Fruit fly (Drosophila melanogaster) whole organism, prepupa: ENCODE results near the gene CG6470.
A peak's percentile ranks its signal among the peaks of the same experiment; 100 is the strongest.

Experiments used
- CG10669 ChIP-seq: fragments of 200-800 bp; sonication (Bioruptor generic); optimal IDR thresholded peaks from 3 replicates; lab custom pipeline; 2018; ENCODE audit warnings: missing biosample characterization, mild to moderate bottlenecking, missing genetic modification characterization, moderate library complexity
- CG11294 ChIP-seq: fragments of 200-800 bp; sonication (Bioruptor generic); IDR thresholded peaks from 2 replicates; pipeline ENCODE4 v1.3.6; 2022; ENCODE audit warnings: missing biosample characterization, missing genetic modification characterization
- CG11762 ChIP-seq: fragments of 200-800 bp; sonication (Bioruptor generic); optimal IDR thresholded peaks from 3 replicates; lab custom pipeline; 2016; ENCODE audit warnings: missing biosample characterization, missing genetic modification characterization; ENCODE audit not compliant: insufficient read depth
- CG11902 ChIP-seq: fragments of 200-800 bp; sonication (Bioruptor generic); optimal IDR thresholded peaks from 3 replicates; lab custom pipeline; 2016; ENCODE audit warnings: missing biosample characterization, missing genetic modification characterization
- CG15336 ChIP-seq: fragments of 200-800 bp; sonication (Bioruptor generic); IDR thresholded peaks from 2 replicates; pipeline ENCODE4 v1.3.6; 2022; ENCODE audit warnings: missing biosample characterization, missing genetic modification characterization
- CG1621 ChIP-seq: fragments of 200-800 bp; sonication (Bioruptor generic); optimal IDR thresholded peaks from 3 replicates; lab custom pipeline; 2018; ENCODE audit warnings: missing biosample characterization, mild to moderate bottlenecking, missing genetic modification characterization
- CG3032 ChIP-seq: fragments of 200-800 bp; optimal IDR thresholded peaks from 2 replicates; lab custom pipeline; 2019; ENCODE audit warnings: missing biosample characterization, mild to moderate bottlenecking, missing genetic modification characterization, moderate library complexity
- CG31627 ChIP-seq: fragments of 200-800 bp; sonication (Bioruptor generic); optimal IDR thresholded peaks from 3 replicates; lab custom pipeline; 2016; ENCODE audit warnings: missing biosample characterization, missing genetic modification characterization
- CG32006 ChIP-seq: fragments of 200-800 bp; sonication (Bioruptor generic); optimal IDR thresholded peaks from 3 replicates; lab custom pipeline; 2017; ENCODE audit warnings: missing biosample characterization, mild to moderate bottlenecking, missing genetic modification characterization
- CG34406 ChIP-seq: fragments of 200-800 bp; sonication (Bioruptor generic); optimal IDR thresholded peaks from 3 replicates; lab custom pipeline; 2016; ENCODE audit warnings: missing biosample characterization, missing genetic modification characterization
- CG3919 ChIP-seq: fragments of 200-800 bp; sonication (Bioruptor generic); optimal IDR thresholded peaks from 3 replicates; lab custom pipeline; 2016; ENCODE audit warnings: missing biosample characterization, missing genetic modification characterization
- CG6276 ChIP-seq: fragments of 200-800 bp; sonication (Bioruptor generic); optimal IDR thresholded peaks from 2 replicates; lab custom pipeline; 2017; ENCODE audit warnings: missing biosample characterization, mild to moderate bottlenecking, missing genetic modification characterization
- CG6792 ChIP-seq: fragments of 200-800 bp; sonication (Bioruptor generic); optimal IDR thresholded peaks from 3 replicates; lab custom pipeline; 2016; ENCODE audit warnings: missing biosample characterization, missing genetic modification characterization
- CG6808 ChIP-seq: fragments of 200-800 bp; sonication (Bioruptor generic); optimal IDR thresholded peaks from 3 replicates; lab custom pipeline; 2017; ENCODE audit warnings: missing biosample characterization, missing genetic modification characterization, mild to moderate bottlenecking, moderate library complexity, missing genetic modification reagents
- CG6854 ChIP-seq: fragments of 200-800 bp; sonication (Bioruptor generic); optimal IDR thresholded peaks from 2 replicates; lab custom pipeline; 2017; ENCODE audit warnings: missing biosample characterization, mild to moderate bottlenecking, missing genetic modification characterization
- CG7368 ChIP-seq: fragments of 200-800 bp; sonication (Bioruptor generic); optimal IDR thresholded peaks from 3 replicates; lab custom pipeline; 2016; ENCODE audit warnings: missing biosample characterization, missing genetic modification characterization
- CG8119 ChIP-seq: fragments of 200-800 bp; sonication (Bioruptor generic); IDR thresholded peaks from 3 replicates; pipeline ENCODE4 v1.3.6; 2022; ENCODE audit warnings: missing biosample characterization, missing genetic modification characterization
- CG8632 ChIP-seq: fragments of 200-800 bp; sonication (Bioruptor generic); optimal IDR thresholded peaks from 3 replicates; lab custom pipeline; 2016; ENCODE audit warnings: missing biosample characterization, missing genetic modification characterization
- CG9139 ChIP-seq: fragments of 200-800 bp; sonication (Bioruptor generic); optimal IDR thresholded peaks from 3 replicates; lab custom pipeline; 2017; ENCODE audit warnings: missing biosample characterization, mild to moderate bottlenecking, missing genetic modification characterization
- Eip93F ChIP-seq: fragments of 200-800 bp; sonication (Bioruptor generic); optimal IDR thresholded peaks from 2 replicates; lab custom pipeline; 2016; ENCODE audit warnings: missing biosample characterization, mild to moderate bottlenecking, missing genetic modification characterization
- Ets21C ChIP-seq: fragments of 200-800 bp; sonication (Bioruptor generic); optimal IDR thresholded peaks from 3 replicates; lab custom pipeline; 2016; ENCODE audit warnings: missing biosample characterization, missing genetic modification characterization
- Ets96B ChIP-seq: fragments of 200-800 bp; optimal IDR thresholded peaks from 2 replicates; lab custom pipeline; 2019; ENCODE audit warnings: missing biosample characterization, mild to moderate bottlenecking, missing genetic modification characterization, moderate library complexity
- Gug ChIP-seq: fragments of 200-800 bp; sonication (Bioruptor generic); IDR thresholded peaks from 2 replicates; pipeline ENCODE4 v1.3.6; 2022; ENCODE audit warnings: missing biosample characterization, missing genetic modification characterization
- Hr38 ChIP-seq: sonication (Bioruptor generic); optimal IDR thresholded peaks from 2 replicates; lab custom pipeline; 2016; ENCODE audit warnings: missing biosample characterization, missing genetic modification characterization
- Hr4 ChIP-seq: fragments of 200-800 bp; sonication (Bioruptor generic); optimal IDR thresholded peaks from 3 replicates; lab custom pipeline; 2016; ENCODE audit warnings: missing biosample characterization, missing genetic modification characterization
- Lpt ChIP-seq: fragments of 200-800 bp; sonication (Bioruptor generic); optimal IDR thresholded peaks from 3 replicates; lab custom pipeline; 2016; ENCODE audit warnings: missing biosample characterization, missing genetic modification characterization
- OdsH ChIP-seq: fragments of 200-800 bp; sonication (Bioruptor generic); optimal IDR thresholded peaks from 3 replicates; lab custom pipeline; 2016; ENCODE audit warnings: missing biosample characterization, missing genetic modification characterization
- Sox102F ChIP-seq: fragments of 200-800 bp; sonication (Bioruptor generic); optimal IDR thresholded peaks from 2 replicates; lab custom pipeline; 2016; ENCODE audit warnings: missing biosample characterization, mild to moderate bottlenecking, missing genetic modification characterization
- Sox15 ChIP-seq: fragments of 200-800 bp; sonication (Bioruptor generic); optimal IDR thresholded peaks from 3 replicates; lab custom pipeline; 2016; ENCODE audit warnings: missing biosample characterization, missing genetic modification characterization
- dac ChIP-seq: fragments of 200-800 bp; sonication (Bioruptor generic); optimal IDR thresholded peaks from 2 replicates; lab custom pipeline; 2017; ENCODE audit warnings: missing biosample characterization, mild to moderate bottlenecking, missing genetic modification characterization
- dsx ChIP-seq: fragments of 200-800 bp; optimal IDR thresholded peaks from 3 replicates; lab custom pipeline; 2019; ENCODE audit warnings: missing biosample characterization, mild to moderate bottlenecking, missing genetic modification characterization, moderate library complexity; ENCODE audit not compliant: poor library complexity, severe bottlenecking
- eg ChIP-seq: fragments of 200-800 bp; sonication (Bioruptor generic); IDR thresholded peaks from 3 replicates; pipeline ENCODE4 v1.3.6; 2022; ENCODE audit warnings: missing biosample characterization, missing genetic modification characterization
- esn ChIP-seq: fragments of 200-800 bp; sonication (Bioruptor generic); optimal IDR thresholded peaks from 2 replicates; lab custom pipeline; 2016; ENCODE audit warnings: missing biosample characterization, mild to moderate bottlenecking, missing genetic modification characterization, moderate library complexity
- fkh ChIP-seq: fragments of 200-800 bp; sonication (Bioruptor generic); optimal IDR thresholded peaks from 3 replicates; lab custom pipeline; 2017; ENCODE audit warnings: missing biosample characterization, mild to moderate bottlenecking, missing genetic modification characterization, moderate library complexity
- lz ChIP-seq: fragments of 200-800 bp; sonication (Bioruptor generic); optimal IDR thresholded peaks from 3 replicates; lab custom pipeline; 2016; ENCODE audit warnings: missing biosample characterization, missing genetic modification characterization
- net ChIP-seq: fragments of 200-800 bp; sonication (Bioruptor generic); optimal IDR thresholded peaks from 3 replicates; lab custom pipeline; 2016; ENCODE audit warnings: missing biosample characterization, missing genetic modification characterization
- pdm3 ChIP-seq: fragments of 200-800 bp; sonication (Bioruptor generic); optimal IDR thresholded peaks from 3 replicates; lab custom pipeline; 2016; ENCODE audit warnings: missing biosample characterization, missing genetic modification characterization
- salr ChIP-seq, 2 experiments: fragments of 200-800 bp; sonication (Bioruptor generic); optimal IDR thresholded peaks; 3 replicates each; lab custom pipeline; 2016 to 2018; ENCODE audit warnings: missing biosample characterization in 2 of 2, missing genetic modification characterization in 2 of 2, mild to moderate bottlenecking in 1 of 2
- ss ChIP-seq, 2 experiments: fragments of 200-800 bp; sonication (Bioruptor generic); optimal IDR thresholded peaks; 2 replicates in 1 of 2; 3 replicates in 1 of 2; lab custom pipeline; 2017 to 2018; ENCODE audit warnings: mild to moderate bottlenecking in 2 of 2, missing biosample characterization in 2 of 2, missing genetic modification characterization in 2 of 2, moderate library complexity in 1 of 2
- topi ChIP-seq: fragments of 200-800 bp; sonication (Bioruptor generic); optimal IDR thresholded peaks from 3 replicates; lab custom pipeline; 2016; ENCODE audit warnings: missing biosample characterization, missing genetic modification characterization
- vri ChIP-seq: fragments of 200-800 bp; sonication (Bioruptor generic); optimal IDR thresholded peaks from 3 replicates; lab custom pipeline; 2016; ENCODE audit warnings: missing biosample characterization, mild to moderate bottlenecking, missing genetic modification characterization

CG6470 gene

DNA sequence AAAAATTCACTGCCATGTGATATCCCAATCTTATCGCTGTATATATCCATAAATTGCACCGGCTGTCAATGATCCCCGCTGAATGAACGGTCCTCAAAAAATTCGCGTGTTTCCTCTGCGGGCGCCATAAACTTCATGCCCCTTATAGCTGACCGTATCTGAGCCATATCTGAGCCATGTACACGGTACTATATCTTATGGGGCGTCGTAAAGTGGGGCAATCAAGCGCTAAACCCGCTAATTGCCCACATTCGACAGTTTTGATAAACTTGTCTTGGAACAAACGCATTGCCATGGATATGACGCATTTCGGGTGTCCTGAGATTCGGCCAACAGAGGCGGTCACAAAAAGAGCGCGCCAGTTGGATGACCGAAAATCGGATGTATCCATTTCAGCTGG is 3.8 kb downstream of the CG6470 start:
- TF ChIP-seq CG7368 (GFP tag; lab: Kevin White, UChicago) = no peak
- TF ChIP-seq Sox15 = no peak
- no peak for TF ChIP-seq CG3032
- no peak for TF ChIP-seq ss (GFP tag; optimal IDR thresholded peaks at IDR 0.05; lab: Kevin White, UChicago)
- TF ChIP-seq dsx (GFP tag; lab: Kevin White, UChicago) = no peak
- no peak for TF ChIP-seq pdm3 (GFP tag; lab: Kevin White, UChicago)
- TF ChIP-seq salr (GFP tag; optimal IDR thresholded peaks at IDR 0.05; lab: Kevin White, UChicago) = no peak
- TF ChIP-seq CG6276 (GFP tag; lab: Kevin White, UChicago) = no peak
- no peak for TF ChIP-seq CG8632 (GFP tag; lab: Kevin White, UChicago)
- no peak for TF ChIP-seq CG8119
- TF ChIP-seq CG32006 = no peak
- TF ChIP-seq CG11294 (GFP tag; lab: Robert Waterston, UW) = no peak
- TF ChIP-seq CG6792 (GFP tag; lab: Kevin White, UChicago) = no peak
- no peak for TF ChIP-seq net (GFP tag; lab: Kevin White, UChicago)
- no peak for TF ChIP-seq CG15336
- no peak for TF ChIP-seq Ets21C
- no peak for TF ChIP-seq Lpt (GFP tag; lab: Kevin White, UChicago)
- TF ChIP-seq CG31627 (GFP tag; lab: Kevin White, UChicago) = no peak
- no peak for TF ChIP-seq CG6808 (GFP tag; lab: Kevin White, UChicago)

DNA sequence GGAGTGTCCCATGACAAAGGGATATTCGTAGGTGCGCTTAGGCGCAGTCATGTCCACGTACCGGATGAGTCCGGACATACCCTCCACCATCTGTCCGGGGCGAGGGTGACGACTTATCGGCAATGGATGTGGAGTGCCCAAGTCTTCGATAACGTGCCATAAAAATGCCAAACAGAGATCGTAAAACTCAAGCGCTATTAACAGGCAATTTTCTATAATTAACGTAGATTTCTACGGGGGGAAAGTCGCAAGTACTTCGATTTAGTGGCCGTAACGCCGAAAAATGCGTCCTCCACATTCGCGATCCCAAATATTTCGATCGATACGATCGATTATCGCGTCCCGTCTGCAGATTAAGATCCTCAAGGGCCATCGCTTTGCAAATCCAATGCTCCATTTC is 5.2 kb downstream of the CG6470 start:
- TF ChIP-seq vri (GFP tag; lab: Kevin White, UChicago) (peak; percentile 5), CG34406 (GFP tag; lab: Kevin White, UChicago) (no peak)

DNA sequence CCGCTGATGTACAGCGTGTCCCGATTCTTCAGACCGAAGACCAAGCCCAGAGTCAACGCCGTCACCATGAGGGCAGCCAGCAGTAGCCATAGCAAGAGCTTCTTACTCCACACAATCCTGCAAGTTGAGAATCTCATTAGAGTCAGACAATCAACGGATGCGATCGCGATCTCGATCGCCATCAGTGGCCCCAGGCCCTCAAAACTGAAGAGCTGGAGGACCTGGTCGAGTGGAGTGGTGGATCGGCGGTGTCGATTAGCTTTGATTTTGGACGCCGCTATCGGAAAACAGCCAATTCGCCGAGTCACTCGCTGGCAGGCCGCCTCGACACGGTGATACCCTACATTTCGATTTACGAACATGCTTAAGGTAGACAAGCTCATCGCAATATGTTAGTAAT is 6.1 kb downstream of the CG6470 start:
- TF ChIP-seq Hr4 (GFP tag; lab: Kevin White, UChicago) = no peak
- TF ChIP-seq esn (GFP tag; lab: Kevin White, UChicago) = no peak
- TF ChIP-seq eg (GFP tag; lab: Robert Waterston, UW) = no peak
- no peak for TF ChIP-seq Gug (GFP tag; lab: Robert Waterston, UW)
- TF ChIP-seq Sox15 = no peak
- no peak for TF ChIP-seq vri (GFP tag; lab: Kevin White, UChicago)
- TF ChIP-seq OdsH (GFP tag; lab: Kevin White, UChicago) = no peak
- no peak for TF ChIP-seq CG8632 (GFP tag; lab: Kevin White, UChicago)

DNA sequence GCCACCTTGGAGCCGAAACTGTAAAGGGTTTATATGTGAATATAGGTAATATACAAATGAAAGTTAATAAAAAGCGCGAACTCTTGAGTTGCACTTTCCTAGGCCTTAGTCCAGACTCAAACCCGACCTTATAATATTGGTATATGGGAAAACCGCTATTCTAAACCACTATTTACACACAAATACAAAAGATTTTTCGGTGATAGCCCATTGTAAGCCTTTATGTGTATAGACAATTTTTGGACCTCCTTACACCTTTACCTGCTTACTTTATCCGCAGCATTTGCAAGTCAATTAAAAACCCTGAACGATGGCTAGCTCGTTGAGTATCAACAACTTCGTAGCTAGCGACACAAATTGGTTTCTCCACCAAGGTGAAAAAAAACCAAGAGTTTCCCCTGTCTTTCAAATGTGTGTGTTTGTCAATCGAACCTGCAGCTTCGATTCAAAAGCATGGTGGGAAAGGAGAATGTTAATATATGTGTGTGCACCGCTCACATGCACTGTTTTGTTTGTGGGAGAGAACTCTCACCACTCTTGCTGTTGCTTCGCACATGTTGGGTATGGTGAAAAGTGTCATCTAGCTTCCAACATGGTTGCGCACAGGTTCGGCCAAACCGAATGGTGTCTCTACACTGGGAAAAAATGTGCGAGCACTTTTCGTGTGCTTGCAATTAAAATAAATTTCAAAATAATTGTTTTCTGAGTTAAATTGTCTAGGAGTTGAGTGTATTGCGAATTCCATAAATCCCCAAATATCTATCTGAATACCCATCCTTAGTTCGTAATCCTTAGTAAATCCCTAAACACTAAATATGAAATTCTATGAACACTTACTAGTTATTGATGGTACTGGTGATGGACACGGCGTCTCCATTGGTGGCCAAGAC is 7.8 kb downstream of the CG6470 start:
- peak; percentile 74 for TF ChIP-seq pdm3 (GFP tag; lab: Kevin White, UChicago)
- TF ChIP-seq CG11902 (GFP tag; lab: Kevin White, UChicago) = peak; percentile 52
- TF ChIP-seq CG6276 (GFP tag; lab: Kevin White, UChicago) = peak; percentile 80
- TF ChIP-seq CG1621 (tag; lab: Kevin White, UChicago) = peak; percentile 56
- peak; percentile 71 for TF ChIP-seq lz (GFP tag; lab: Kevin White, UChicago)
- peak; percentile 42 for TF ChIP-seq Ets21C
- peak; percentile 31 for TF ChIP-seq fkh (GFP tag; lab: Kevin White, UChicago)
- peak; percentile 71 for TF ChIP-seq OdsH (GFP tag; lab: Kevin White, UChicago)
- peak; percentile 80 for TF ChIP-seq topi (GFP tag; lab: Kevin White, UChicago)
- peak; percentile 61 for TF ChIP-seq CG8632 (GFP tag; lab: Kevin White, UChicago)
- no peak for TF ChIP-seq CG9139 (GFP tag; lab: Kevin White, UChicago)
- TF ChIP-seq ss (GFP tag; optimal IDR thresholded peaks at IDR 0.05; lab: Kevin White, UChicago) = peak in 1 of 2 experiments; percentile 1
- peak; percentile 42 for TF ChIP-seq CG3032
- TF ChIP-seq Lpt (GFP tag; lab: Kevin White, UChicago) = peak; percentile 27
- peak; percentile 69 for TF ChIP-seq CG7368 (GFP tag; lab: Kevin White, UChicago)
- peak; percentile 90 for TF ChIP-seq eg (GFP tag; lab: Robert Waterston, UW)
- TF ChIP-seq CG6808 (GFP tag; lab: Kevin White, UChicago) = peak; percentile 49
- no peak for TF ChIP-seq CG6854 (GFP tag; lab: Kevin White, UChicago)
- peak; percentile 11 for TF ChIP-seq Eip93F (GFP tag; lab: Kevin White, UChicago)
- no peak for TF ChIP-seq Hr38 (GFP tag; lab: Kevin White, UChicago)
- peak; percentile 82 for TF ChIP-seq CG3919
- TF ChIP-seq CG11762 (GFP tag; lab: Kevin White, UChicago) = peak; percentile 67
- peak; percentile 47 for TF ChIP-seq dsx (GFP tag; lab: Kevin White, UChicago)
- peak; percentile 84 for TF ChIP-seq CG8119
- TF ChIP-seq dac (GFP tag; lab: Kevin White, UChicago) = peak; percentile 66
- TF ChIP-seq Ets96B (tag; lab: Kevin White, UChicago) = peak; percentile 57
- peak; percentile 72 for TF ChIP-seq esn (GFP tag; lab: Kevin White, UChicago)
- peak; percentile 73 for TF ChIP-seq CG10669 (GFP tag; lab: Kevin White, UChicago)
- peak; percentile 69 for TF ChIP-seq Sox102F (GFP tag; lab: Kevin White, UChicago)
- TF ChIP-seq CG34406 (GFP tag; lab: Kevin White, UChicago) = peak; percentile 68
